Fruit fly (Drosophila melanogaster) whole organism, embryonic: ENCODE results near the gene fd96Cb.

Experiments used
- ATbp ChIP-seq: fragments of 200-800 bp; sonication (Bioruptor generic); optimal IDR thresholded peaks from 2 replicates; lab custom pipeline; 2017; ENCODE audit warnings: missing biosample characterization, mild to moderate bottlenecking, missing genetic modification characterization, missing genetic modification reagents
- CG12219 ChIP-seq: fragments of 200-800 bp; sonication (Bioruptor generic); optimal IDR thresholded peaks from 3 replicates; lab custom pipeline; 2018; ENCODE audit warnings: missing biosample characterization, mild to moderate bottlenecking, missing genetic modification characterization
- CG1233 ChIP-seq: fragments of 200-800 bp; sonication (Bioruptor generic); optimal IDR thresholded peaks from 4 replicates; lab custom pipeline; 2018; ENCODE audit warnings: missing biosample characterization, mild to moderate bottlenecking, missing genetic modification characterization
- CG13287 ChIP-seq: fragments of 200-800 bp; sonication (Bioruptor generic); IDR thresholded peaks from 2 replicates; pipeline ENCODE4 v1.3.6; 2022; ENCODE audit warnings: missing biosample characterization, missing genetic modification characterization; ENCODE audit not compliant: partially characterized antibody
- CG13894 ChIP-seq: fragments of 200-800 bp; sonication (Bioruptor generic); optimal IDR thresholded peaks from 3 replicates; lab custom pipeline; 2018; ENCODE audit warnings: missing biosample characterization, mild to moderate bottlenecking, missing genetic modification characterization, moderate library complexity
- CG15696 ChIP-seq: fragments of 200-800 bp; sonication (Bioruptor generic); optimal IDR thresholded peaks from 2 replicates; lab custom pipeline; 2019; ENCODE audit warnings: missing biosample characterization, mild to moderate bottlenecking, missing genetic modification characterization, moderate library complexity
- CG17612 ChIP-seq: fragments of 200-800 bp; sonication (Bioruptor generic); IDR thresholded peaks from 2 replicates; pipeline ENCODE4 v1.3.6; 2022; ENCODE audit warnings: missing biosample characterization, missing genetic modification characterization
- CG1792 ChIP-seq: fragments of 200-800 bp; sonication (Bioruptor generic); optimal IDR thresholded peaks from 2 replicates; lab custom pipeline; 2016; ENCODE audit warnings: missing biosample characterization, missing genetic modification characterization
- CG18619 ChIP-seq: fragments of 200-800 bp; sonication (Bioruptor generic); optimal IDR thresholded peaks from 3 replicates; lab custom pipeline; 2017; ENCODE audit warnings: missing biosample characterization, mild to moderate bottlenecking, missing genetic modification characterization
- CG31441 ChIP-seq: fragments of 200-800 bp; sonication (Bioruptor generic); IDR thresholded peaks from 2 replicates; pipeline ENCODE4 v1.3.6; 2022; ENCODE audit warnings: missing biosample characterization, missing genetic modification characterization
- CG34376 ChIP-seq: fragments of 200-800 bp; sonication (Bioruptor generic); optimal IDR thresholded peaks from 2 replicates; lab custom pipeline; 2018; ENCODE audit warnings: missing biosample characterization, mild to moderate bottlenecking, missing genetic modification characterization
- CG3995 ChIP-seq: fragments of 200-800 bp; sonication (Bioruptor generic); optimal IDR thresholded peaks from 3 replicates; lab custom pipeline; 2016; ENCODE audit warnings: missing biosample characterization, missing genetic modification characterization
- CG4424 ChIP-seq: fragments of 200-800 bp; sonication (Bioruptor generic); optimal IDR thresholded peaks from 3 replicates; lab custom pipeline; 2016; ENCODE audit warnings: missing biosample characterization, missing genetic modification characterization
- CG4820 ChIP-seq: fragments of 200-800 bp; sonication (Bioruptor generic); optimal IDR thresholded peaks from 3 replicates; lab custom pipeline; 2016; ENCODE audit warnings: missing biosample characterization, missing genetic modification characterization
- CG5180 ChIP-seq: fragments of 200-800 bp; sonication (Bioruptor generic); optimal IDR thresholded peaks from 3 replicates; lab custom pipeline; 2017; ENCODE audit warnings: missing biosample characterization, missing genetic modification characterization, mild to moderate bottlenecking, moderate library complexity, missing genetic modification reagents
- CG7357 ChIP-seq: fragments of 200-800 bp; sonication (Bioruptor generic); IDR thresholded peaks from 3 replicates; pipeline ENCODE4 v1.3.6; 2022; ENCODE audit warnings: missing biosample characterization, missing genetic modification characterization
- CG8290 ChIP-seq, 3 experiments: fragments of 200-800 bp; sonication (Bioruptor generic); optimal IDR thresholded peaks; 2 replicates each; lab custom pipeline; 2016 to 2019; ENCODE audit warnings: missing biosample characterization in 3 of 3, missing genetic modification characterization in 3 of 3, mild to moderate bottlenecking in 2 of 3, moderate library complexity in 1 of 3
- CrebB ChIP-seq: fragments of 200-800 bp; sonication (Bioruptor generic); optimal IDR thresholded peaks from 3 replicates; lab custom pipeline; 2018; ENCODE audit warnings: missing biosample characterization, mild to moderate bottlenecking, missing genetic modification characterization
- Dip3 ChIP-seq: fragments of 200-800 bp; sonication (Bioruptor generic); optimal IDR thresholded peaks from 3 replicates; lab custom pipeline; 2016; ENCODE audit warnings: missing biosample characterization, missing genetic modification characterization
- HHEX ChIP-seq: fragments of 200-800 bp; sonication (Bioruptor generic); optimal IDR thresholded peaks from 3 replicates; lab custom pipeline; 2017; ENCODE audit warnings: missing biosample characterization, mild to moderate bottlenecking, missing genetic modification characterization, missing genetic modification reagents
- Hand ChIP-seq: fragments of 200-800 bp; sonication (Bioruptor generic); optimal IDR thresholded peaks from 2 replicates; lab custom pipeline; 2017; ENCODE audit warnings: mild to moderate bottlenecking, missing biosample characterization, missing genetic modification reagents, missing genetic modification characterization
- HmgZ ChIP-seq: fragments of 200-800 bp; sonication (Bioruptor generic); optimal IDR thresholded peaks from 2 replicates; lab custom pipeline; 2018; ENCODE audit warnings: missing biosample characterization, mild to moderate bottlenecking, missing genetic modification characterization
- Lim3 ChIP-seq: fragments of 200-800 bp; sonication (Bioruptor generic); IDR thresholded peaks from 2 replicates; pipeline ENCODE4 v1.3.6; 2022; ENCODE audit warnings: missing biosample characterization, missing genetic modification characterization
- YL-1 ChIP-seq: fragments of 200-800 bp; sonication (Bioruptor generic); optimal IDR thresholded peaks from 3 replicates; lab custom pipeline; 2017; ENCODE audit warnings: missing biosample characterization, mild to moderate bottlenecking, missing genetic modification characterization
- bsh ChIP-seq, 2 experiments: fragments of 200-800 bp; sonication (Bioruptor generic); optimal IDR thresholded peaks; 2 replicates each; lab custom pipeline; 2017 to 2018; ENCODE audit warnings: mild to moderate bottlenecking in 2 of 2, missing biosample characterization in 2 of 2, missing genetic modification characterization in 2 of 2, moderate library complexity in 1 of 2
- crc ChIP-seq: fragments of 200-800 bp; sonication (Bioruptor generic); optimal IDR thresholded peaks from 2 replicates; lab custom pipeline; 2016; ENCODE audit warnings: missing biosample characterization, missing genetic modification characterization
- cwo ChIP-seq: fragments of 200-800 bp; sonication (Bioruptor generic); optimal IDR thresholded peaks from 3 replicates; lab custom pipeline; 2017; ENCODE audit warnings: missing biosample characterization, missing genetic modification characterization, mild to moderate bottlenecking, moderate library complexity, missing genetic modification reagents
- disco-r ChIP-seq: fragments of 200-800 bp; sonication (Bioruptor generic); optimal IDR thresholded peaks from 2 replicates; lab custom pipeline; 2016; ENCODE audit warnings: missing biosample characterization, missing genetic modification characterization
- dysf ChIP-seq: fragments of 200-800 bp; sonication (Bioruptor generic); IDR thresholded peaks from 3 replicates; pipeline ENCODE4 v1.3.6; 2022; ENCODE audit warnings: missing biosample characterization, missing genetic modification characterization
- ewg ChIP-seq: fragments of 200-800 bp; sonication (Bioruptor generic); optimal IDR thresholded peaks from 3 replicates; lab custom pipeline; 2017; ENCODE audit warnings: mild to moderate bottlenecking, missing biosample characterization, missing genetic modification reagents, missing genetic modification characterization
- hb ChIP-seq: fragments of 200-800 bp; sonication (Bioruptor generic); IDR thresholded peaks from 3 replicates; pipeline ENCODE4 v1.3.6; 2022; ENCODE audit warnings: missing biosample characterization, missing genetic modification characterization; ENCODE audit not compliant: partially characterized antibody
- her ChIP-seq: fragments of 200-800 bp; sonication (Bioruptor generic); optimal IDR thresholded peaks from 2 replicates; lab custom pipeline; 2016; ENCODE audit warnings: missing biosample characterization, missing genetic modification characterization
- jumu ChIP-seq: fragments of 200-800 bp; sonication (Bioruptor generic); optimal IDR thresholded peaks from 3 replicates; lab custom pipeline; 2016; ENCODE audit warnings: missing biosample characterization, missing genetic modification characterization
- klu ChIP-seq: fragments of 200-800 bp; sonication (Bioruptor generic); IDR thresholded peaks from 2 replicates; pipeline ENCODE4 v1.3.6; 2022; ENCODE audit warnings: missing biosample characterization, missing genetic modification characterization
- knrl ChIP-seq: fragments of 200-800 bp; sonication (Bioruptor generic); IDR thresholded peaks from 3 replicates; pipeline ENCODE4 v1.3.6; 2022; ENCODE audit warnings: missing biosample characterization, missing genetic modification characterization; ENCODE audit not compliant: partially characterized antibody
- luna ChIP-seq: fragments of 200-800 bp; sonication (Bioruptor generic); optimal IDR thresholded peaks from 2 replicates; lab custom pipeline; 2016; ENCODE audit warnings: missing biosample characterization, missing genetic modification characterization
- nerfin-2 ChIP-seq: fragments of 200-800 bp; sonication (Bioruptor generic); IDR thresholded peaks from 2 replicates; pipeline ENCODE4 v1.3.6; 2022; ENCODE audit warnings: missing biosample characterization, missing genetic modification characterization; ENCODE audit not compliant: partially characterized antibody
- nom ChIP-seq: fragments of 200-800 bp; sonication (Bioruptor generic); optimal IDR thresholded peaks from 2 replicates; lab custom pipeline; 2017; ENCODE audit warnings: missing biosample characterization, missing genetic modification characterization, mild to moderate bottlenecking, moderate library complexity, missing genetic modification reagents
- prd ChIP-seq, 3 experiments: fragments of >200 bp in 2 of 3; fragments of 200-800 bp in 1 of 3; sonication (Bioruptor generic) in 1 of 3; optimal IDR thresholded peaks in 2 of 3; IDR thresholded peaks in 1 of 3; 2 replicates in 2 of 3; 3 replicates in 1 of 3; pipeline versions ENCODE4 v1.3.6 to Lab custom; 2017 to 2022; ENCODE audit warnings: missing biosample characterization in 1 of 3, missing genetic modification characterization in 1 of 3
- ranshi ChIP-seq: fragments of 200-800 bp; sonication (Bioruptor generic); IDR thresholded peaks from 2 replicates; pipeline ENCODE4 v1.3.6; 2022; ENCODE audit warnings: missing biosample characterization, missing genetic modification characterization
- rib ChIP-seq: fragments of 200-800 bp; sonication (Bioruptor generic); IDR thresholded peaks from 2 replicates; pipeline ENCODE4 v1.3.6; 2022; ENCODE audit warnings: missing biosample characterization, missing genetic modification characterization
- sc ChIP-seq, 3 experiments: fragments of >200 bp in 2 of 3; fragments of 200-800 bp in 1 of 3; sonication (Bioruptor generic) in 1 of 3; optimal IDR thresholded peaks; 2 replicates in 2 of 3; 3 replicates in 1 of 3; lab custom pipeline; 2017; ENCODE audit warnings: mild to moderate bottlenecking in 1 of 3, missing biosample characterization in 1 of 3, missing genetic modification characterization in 1 of 3, missing genetic modification reagents in 1 of 3
- sr ChIP-seq: fragments of 200-800 bp; sonication (Bioruptor generic); IDR thresholded peaks from 3 replicates; pipeline ENCODE4 v1.3.6; 2022; ENCODE audit warnings: missing biosample characterization, missing genetic modification characterization
- ssp ChIP-seq: fragments of 200-800 bp; sonication (Bioruptor generic); IDR thresholded peaks from 2 replicates; pipeline ENCODE4 v1.3.6; 2022; ENCODE audit warnings: missing biosample characterization, missing genetic modification characterization
- tap ChIP-seq: fragments of 200-800 bp; optimal IDR thresholded peaks from 3 replicates; lab custom pipeline; 2019; ENCODE audit warnings: missing biosample characterization, mild to moderate bottlenecking, missing genetic modification characterization, moderate library complexity
- tna ChIP-seq: fragments of 200-800 bp; sonication (Bioruptor generic); IDR thresholded peaks from 2 replicates; pipeline ENCODE4 v1.3.6; 2022; ENCODE audit warnings: missing biosample characterization, missing genetic modification characterization; ENCODE audit not compliant: partially characterized antibody
- usp ChIP-seq: fragments of >200 bp; optimal IDR thresholded peaks from 2 replicates; lab custom pipeline; 2017; ENCODE audit warnings: missing biosample characterization, missing genetic modification characterization

fd96Cb gene

dm6 chr3R:25049742-25050517, 44.9 kb upstream of the fd96Cb start (continued):
- no peak for TF ChIP-seq HHEX (GFP tag; lab: Kevin White, UChicago)
- no peak for TF ChIP-seq CG1792 (GFP tag; lab: Kevin White, UChicago)
- TF ChIP-seq Dip3 = peak; percentile 5
- TF ChIP-seq luna (GFP tag; lab: Kevin White, UChicago) = no peak
- TF ChIP-seq CG15696 (tag; lab: Kevin White, UChicago) = no peak
- TF ChIP-seq crc (GFP tag; lab: Kevin White, UChicago) = peak; percentile 10
- TF ChIP-seq HmgZ (tag; lab: Kevin White, UChicago) = peak; percentile 75
- no peak for TF ChIP-seq CG13287 (GFP tag; lab: Robert Waterston, UW)
- no peak for TF ChIP-seq ewg (GFP tag; lab: Kevin White, UChicago)
- TF ChIP-seq dysf = no peak
- no peak for TF ChIP-seq tna (GFP tag; lab: Robert Waterston, UW)
- peak; percentile 65 for TF ChIP-seq CG3995 (GFP tag; lab: Kevin White, UChicago)
- no peak for TF ChIP-seq CG4424 (GFP tag; lab: Kevin White, UChicago)
- peak; percentile 17 for TF ChIP-seq jumu
- peak in 1 of 2 experiments; percentile 37 for TF ChIP-seq bsh (GFP tag; optimal IDR thresholded peaks at IDR 0.05; lab: Kevin White, UChicago)
- peak; percentile 89 for TF ChIP-seq CG13894 (tag; lab: Kevin White, UChicago)
- no peak for TF ChIP-seq CG4820 (GFP tag; lab: Kevin White, UChicago)
- no peak for TF ChIP-seq prd (optimal IDR thresholded peaks at IDR 0.05; lab: Kevin White, UChicago)
- TF ChIP-seq prd (GFP tag; IDR thresholded peaks at IDR 0.05; lab: Robert Waterston, UW) = no peak
- TF ChIP-seq CrebB = peak; percentile 39
- no peak for TF ChIP-seq CG31441
- TF ChIP-seq ranshi (GFP tag; lab: Robert Waterston, UW) = no peak
- peak; percentile 83 for TF ChIP-seq nom (GFP tag; lab: Kevin White, UChicago)
- TF ChIP-seq tap (tag; lab: Kevin White, UChicago) = peak; percentile 28
- no peak for TF ChIP-seq sr (GFP tag; lab: Robert Waterston, UW)
- no peak for TF ChIP-seq ATbp (GFP tag; lab: Kevin White, UChicago)
- TF ChIP-seq CG5180 = peak; percentile 86
- TF ChIP-seq klu (GFP tag; lab: Robert Waterston, UW) = no peak
- TF ChIP-seq CG34376 (GFP tag; lab: Kevin White, UChicago) = peak; percentile 91
- no peak for TF ChIP-seq nerfin-2 (GFP tag; lab: Robert Waterston, UW)
- no peak for TF ChIP-seq knrl (GFP tag; lab: Robert Waterston, UW)
- no peak for TF ChIP-seq hb (GFP tag; lab: Robert Waterston, UW)
- TF ChIP-seq usp = no peak
- TF ChIP-seq CG8290 (GFP tag; optimal IDR thresholded peaks at IDR 0.05; lab: Kevin White, UChicago) = peak; percentile 60
- TF ChIP-seq CG8290 (tag; optimal IDR thresholded peaks at IDR 0.05; lab: Kevin White, UChicago) = peak; percentile 68 to 70
- TF ChIP-seq Hand (GFP tag; lab: Kevin White, UChicago) = peak; percentile 55
- TF ChIP-seq YL-1 (GFP tag; lab: Kevin White, UChicago) = no peak
- no peak for TF ChIP-seq CG17612
- peak; percentile 15 for TF ChIP-seq her (GFP tag; lab: Kevin White, UChicago)
- TF ChIP-seq CG7357 (GFP tag; lab: Robert Waterston, UW) = no peak
- no peak for TF ChIP-seq CG1233 (GFP tag; lab: Kevin White, UChicago)
- no peak for TF ChIP-seq disco-r (GFP tag; lab: Kevin White, UChicago)
- no peak for TF ChIP-seq sc (optimal IDR thresholded peaks at IDR 0.05; lab: Kevin White, UChicago)
- no peak for TF ChIP-seq sc (GFP tag; optimal IDR thresholded peaks at IDR 0.05; lab: Kevin White, UChicago)
- TF ChIP-seq ssp (GFP tag; lab: Robert Waterston, UW) = no peak
- TF ChIP-seq CG18619 (GFP tag; lab: Kevin White, UChicago) = no peak
- no peak for TF ChIP-seq rib (GFP tag; lab: Robert Waterston, UW)
- peak; percentile 49 for TF ChIP-seq cwo (GFP tag; lab: Kevin White, UChicago)
- no peak for TF ChIP-seq Lim3 (GFP tag; lab: Robert Waterston, UW)
- peak; percentile 8 for TF ChIP-seq CG12219 (GFP tag; lab: Kevin White, UChicago)
